Fruit fly (Drosophila melanogaster) Kc167 (cell line): Measurements from ENCODE around the gene EAChm.

Experiments
- Myc ChIP-seq: fragments of >200 bp; optimal IDR thresholded peaks from 2 replicates; lab custom pipeline; 2017; ENCODE audit warnings: missing external identifiers
- psq ChIP-seq: fragments of >200 bp; optimal IDR thresholded peaks from 2 replicates; lab custom pipeline; 2017; ENCODE audit warnings: missing external identifiers

- TF ChIP-seq psq (lab: Kevin White, UChicago) (no peak), Myc (lab: Kevin White, UChicago) (no peak)
Measured at dm6 chr3L:15010601-15011000, 44.0 kb upstream of the EAChm start.
